Fruit fly (Drosophila melanogaster): ENCODE measurements around the gene CG9915.
A peak's percentile ranks its signal among the peaks of the same experiment; 100 is the strongest.

CG9915 gene

DNA sequence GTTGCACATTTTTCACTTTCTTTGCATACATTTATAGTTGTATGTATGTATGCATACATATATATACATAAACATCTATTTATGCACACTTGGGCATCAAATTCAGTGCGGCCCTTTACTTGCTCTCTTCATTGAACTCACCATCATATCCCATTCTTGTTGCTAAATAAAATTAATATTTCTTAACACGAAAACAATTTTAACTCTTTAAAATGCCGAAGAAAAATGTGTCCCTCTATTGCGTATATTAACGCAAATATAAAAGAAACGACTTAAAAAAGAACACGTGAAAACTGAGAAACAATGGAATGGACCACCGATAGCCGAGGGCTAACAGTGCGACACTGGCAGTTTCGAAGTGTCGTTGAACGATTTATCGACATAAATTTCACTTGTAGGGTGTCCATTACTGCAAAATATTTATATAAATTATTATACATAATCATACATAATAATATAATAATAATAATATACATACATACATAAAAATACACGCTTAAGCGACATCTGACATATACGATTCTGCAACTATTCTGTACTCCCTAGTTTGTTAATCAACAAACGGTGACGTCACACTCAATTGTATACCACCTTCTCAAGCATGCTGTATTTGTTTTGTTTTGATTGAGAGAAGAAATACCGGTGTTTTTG, 45.9 kb upstream of the CG9915 start, which contains the start of the genes U2af50 and PIG-Q (continued):
- TF ChIP-seq CG8119 (GFP tag; IDR thresholded peaks at IDR 0.05) (no peak; the same call in none of the 3 replicates), vri (GFP tag; optimal IDR thresholded peaks at IDR 0.05) (peak; percentile 62), CG9139 (GFP tag; optimal IDR thresholded peaks at IDR 0.05) (peak; percentile 86), lz (GFP tag; optimal IDR thresholded peaks at IDR 0.05) (peak; percentile 80), ss (GFP tag; optimal IDR thresholded peaks at IDR 0.05) (no peak), acj6 (GFP tag; optimal IDR thresholded peaks at IDR 0.05) (peak; percentile 90), CG31627 (GFP tag; optimal IDR thresholded peaks at IDR 0.05) (peak; percentile 75), Hr39 (GFP tag; optimal IDR thresholded peaks at IDR 0.05) (peak; percentile 75), Hr4 (GFP tag; optimal IDR thresholded peaks at IDR 0.05) (peak; percentile 79), dac (GFP tag; optimal IDR thresholded peaks at IDR 0.05) (peak; percentile 82), CG3919 (GFP tag; optimal IDR thresholded peaks at IDR 0.05) (no peak), Ets21C (GFP tag; optimal IDR thresholded peaks at IDR 0.05) (peak; percentile 66), CG10631 (GFP tag; optimal IDR thresholded peaks at IDR 0.05) (peak; percentile 94), CG6854 (GFP tag; optimal IDR thresholded peaks at IDR 0.05) (peak; percentile 83), Eip93F (GFP tag; optimal IDR thresholded peaks at IDR 0.05) (peak; percentile 38), achi (GFP tag; optimal IDR thresholded peaks at IDR 0.05) (peak; percentile 93), CG8319 (GFP tag; optimal IDR thresholded peaks at IDR 0.05) (peak; percentile 73)

DNA sequence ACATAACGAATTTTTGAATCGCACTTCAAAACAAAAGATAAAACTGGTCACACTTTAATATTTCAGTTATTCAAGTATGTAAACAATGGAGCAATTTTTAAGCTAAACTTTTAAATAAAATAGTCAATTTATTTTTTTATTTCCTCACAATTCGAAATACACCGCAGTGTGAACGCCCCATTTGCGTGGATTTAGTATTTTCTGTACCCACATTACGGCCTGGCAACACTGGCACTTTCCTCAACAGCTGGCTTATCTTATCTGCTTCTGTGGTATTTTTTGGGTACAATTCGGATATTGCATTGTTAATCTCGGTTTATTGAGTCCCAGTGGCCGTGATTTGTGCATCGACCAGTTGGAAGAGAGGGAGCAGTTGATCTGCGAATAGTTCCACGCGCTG, 37.1 kb upstream of the CG9915 start, which contains the start of gene sl:
Gene sl, plus strand, starts transcription at position 254 of the 400 bp plus-strand sequence.
- TF ChIP-seq CG31627 (GFP tag; optimal IDR thresholded peaks at IDR 0.05) (peak; percentile 12), CG11902 (GFP tag; optimal IDR thresholded peaks at IDR 0.05) (no peak), Hr39 (GFP tag; optimal IDR thresholded peaks at IDR 0.05) (no peak)

DNA sequence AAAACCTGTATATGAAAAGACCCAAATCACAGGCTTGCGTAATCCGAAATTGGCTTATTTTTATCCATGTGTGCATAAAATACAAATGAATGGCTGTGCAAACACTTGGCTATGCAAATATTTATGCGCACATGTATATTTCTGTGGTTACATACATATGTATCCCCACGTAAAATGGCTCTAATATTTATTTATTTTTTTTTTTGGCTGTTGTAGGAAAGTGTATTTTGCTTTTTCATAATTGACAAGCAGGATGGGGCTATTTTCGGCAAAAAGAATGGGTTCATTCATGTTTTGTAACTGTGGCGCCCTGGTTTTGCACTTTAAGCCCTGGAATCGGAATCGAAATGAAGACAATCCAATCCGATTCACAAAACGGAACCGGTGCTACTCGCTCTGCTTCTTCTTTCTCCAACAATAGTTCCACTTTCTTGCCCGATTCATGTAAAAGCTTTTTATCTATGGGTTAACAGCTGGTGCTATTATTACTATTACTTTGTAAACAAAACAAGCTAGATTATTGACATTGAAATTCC, 22.2 kb upstream of the CG9915 start:
- TF ChIP-seq vri (GFP tag; optimal IDR thresholded peaks at IDR 0.05): peak; percentile 67
- TF ChIP-seq CG11902 (GFP tag; optimal IDR thresholded peaks at IDR 0.05): peak; percentile 45
- peak; percentile 80 for TF ChIP-seq CG11762 (GFP tag; optimal IDR thresholded peaks at IDR 0.05; ENCODE audit: insufficient read depth)
- TF ChIP-seq CG6276 (GFP tag; optimal IDR thresholded peaks at IDR 0.05): no peak
- TF ChIP-seq CG10669 (GFP tag; optimal IDR thresholded peaks at IDR 0.05): peak; percentile 67
- peak; percentile 47 for TF ChIP-seq CG3032 (tag; optimal IDR thresholded peaks at IDR 0.05)
- peak; percentile 76 for TF ChIP-seq Hr39 (GFP tag; optimal IDR thresholded peaks at IDR 0.05)
- peak; percentile 35 to 81 for TF ChIP-seq salr (GFP tag; optimal IDR thresholded peaks at IDR 0.05)
- TF ChIP-seq eg (GFP tag; IDR thresholded peaks at IDR 0.05): peak; percentile 91
- peak; percentile 66 for TF ChIP-seq fd85E (GFP tag; optimal IDR thresholded peaks at IDR 0.05)
- TF ChIP-seq Ets96B (tag; optimal IDR thresholded peaks at IDR 0.05): peak; percentile 48
- TF ChIP-seq Hr38 (GFP tag; optimal IDR thresholded peaks at IDR 0.05): no peak
- peak; percentile 86 for TF ChIP-seq CG6163 (GFP tag; IDR thresholded peaks at IDR 0.05)
- peak; percentile 35 for TF ChIP-seq fd59A (GFP tag; optimal IDR thresholded peaks at IDR 0.05)
- TF ChIP-seq Met (GFP tag; optimal IDR thresholded peaks at IDR 0.05): peak; percentile 79
- TF ChIP-seq achi (GFP tag; optimal IDR thresholded peaks at IDR 0.05): peak; percentile 80
- TF ChIP-seq CG31627 (GFP tag; optimal IDR thresholded peaks at IDR 0.05): peak; percentile 75
- peak; percentile 68 for TF ChIP-seq CG11294 (GFP tag; IDR thresholded peaks at IDR 0.05)
- TF ChIP-seq acj6 (GFP tag; optimal IDR thresholded peaks at IDR 0.05): peak; percentile 82
- no peak for TF ChIP-seq Blimp-1 (GFP tag; optimal IDR thresholded peaks at IDR 0.05)
- peak; percentile 68 for TF ChIP-seq CG4318 (GFP tag; optimal IDR thresholded peaks at IDR 0.05)
- TF ChIP-seq spab (GFP tag; optimal IDR thresholded peaks at IDR 0.05): peak; percentile 31
- peak; percentile 22 for TF ChIP-seq CG6854 (GFP tag; optimal IDR thresholded peaks at IDR 0.05)
- TF ChIP-seq CG7368 (GFP tag; optimal IDR thresholded peaks at IDR 0.05): peak; percentile 73
- peak; percentile 75 for TF ChIP-seq topi (GFP tag; optimal IDR thresholded peaks at IDR 0.05)
- no peak for TF ChIP-seq CG9139 (GFP tag; optimal IDR thresholded peaks at IDR 0.05)
- TF ChIP-seq CG6792 (GFP tag; optimal IDR thresholded peaks at IDR 0.05): peak; percentile 62
- TF ChIP-seq CG8632 (GFP tag; optimal IDR thresholded peaks at IDR 0.05): peak; percentile 76
- TF ChIP-seq Lpt (GFP tag; optimal IDR thresholded peaks at IDR 0.05): peak; percentile 69
- TF ChIP-seq Eip75B (GFP tag; optimal IDR thresholded peaks at IDR 0.05): peak; percentile 76
- peak; percentile 39 for TF ChIP-seq CG6808 (GFP tag; optimal IDR thresholded peaks at IDR 0.05)
- peak; percentile 64 for TF ChIP-seq Sox15 (GFP tag; optimal IDR thresholded peaks at IDR 0.05)
- peak; percentile 74 for TF ChIP-seq Hr4 (GFP tag; optimal IDR thresholded peaks at IDR 0.05)
- peak; percentile 71 for TF ChIP-seq cyc (GFP tag; optimal IDR thresholded peaks at IDR 0.05)
- TF ChIP-seq dac (GFP tag; optimal IDR thresholded peaks at IDR 0.05): peak; percentile 69
- TF ChIP-seq OdsH (GFP tag; optimal IDR thresholded peaks at IDR 0.05): peak; percentile 85
- TF ChIP-seq CG8119 (GFP tag; IDR thresholded peaks at IDR 0.05): peak; percentile 82

Data from whole organism, prepupa.